Worm (Caenorhabditis elegans) whole organism, late embryonic: ENCODE results near the gene arid-1.

Experiments
- ceh-6 ChIP-seq: fragments of 200-800 bp; sonication (Bioruptor generic); optimal IDR thresholded peaks from 2 replicates; lab custom pipeline; 2018; ENCODE audit warnings: mild to moderate bottlenecking, missing genetic modification characterization, missing compliant biosample characterization
- ets-4 ChIP-seq: sonication (generic microtip); optimal IDR thresholded peaks from 2 replicates; lab custom pipeline; 2016; ENCODE audit warnings: missing genetic modification characterization, missing compliant biosample characterization
- fkh-10 ChIP-seq: fragments of 150-350 bp; optimal IDR thresholded peaks from 2 replicates; lab custom pipeline; 2014; ENCODE audit warnings: missing biosample characterization, missing genetic modification reagents, missing genetic modification characterization
- hlh-30 ChIP-seq: sonication (generic microtip); optimal IDR thresholded peaks from 2 replicates; lab custom pipeline; 2017; ENCODE audit warnings: antibody characterized with exemption, missing genetic modification characterization, missing compliant biosample characterization; ENCODE audit not compliant: insufficient read depth
- hlh-6 ChIP-seq: sonication (generic microtip); optimal IDR thresholded peaks from 2 replicates; lab custom pipeline; 2016; ENCODE audit warnings: missing genotype, missing genetic modification characterization, missing compliant biosample characterization
- mec-3 ChIP-seq: sonication (generic microtip); optimal IDR thresholded peaks from 2 replicates; lab custom pipeline; 2016; ENCODE audit warnings: borderline replicate concordance, missing genetic modification characterization, missing compliant biosample characterization
- nfya-1 ChIP-seq: sonication (generic microtip); optimal IDR thresholded peaks from 2 replicates; lab custom pipeline; 2017; ENCODE audit warnings: missing genetic modification characterization, mild to moderate bottlenecking, missing compliant biosample characterization, antibody characterized with exemption, moderate library complexity
- pax-1 ChIP-seq: fragments of 150-350 bp; optimal IDR thresholded peaks from 2 replicates; lab custom pipeline; 2014; ENCODE audit warnings: missing biosample characterization, missing genetic modification characterization
- syd-9 ChIP-seq: sonication (generic microtip); optimal IDR thresholded peaks from 2 replicates; lab custom pipeline; 2016; ENCODE audit warnings: mild to moderate bottlenecking, missing genetic modification characterization, moderate library complexity, missing compliant biosample characterization
- unc-55 ChIP-seq: sonication (generic microtip); optimal IDR thresholded peaks from 2 replicates; lab custom pipeline; 2017; ENCODE audit warnings: missing biosample characterization, missing genetic modification reagents, missing genetic modification characterization

- TF ChIP-seq hlh-6 (tag; lab: Kevin White, UChicago) (no peak), ceh-6 (GFP tag; lab: Kevin White, UChicago) (no peak), syd-9 (tag; lab: Kevin White, UChicago) (no peak), hlh-30 (tag; lab: Kevin White, UChicago) (no peak), fkh-10 (GFP tag; lab: Kevin White, UChicago) (no peak), pax-1 (tag; lab: Kevin White, UChicago) (no peak), ets-4 (tag; lab: Kevin White, UChicago) (no peak), mec-3 (tag; lab: Kevin White, UChicago) (no peak), unc-55 (GFP tag; lab: Kevin White, UChicago) (no peak), nfya-1 (tag; lab: Kevin White, UChicago) (no peak)
Observed at ce11 chrV:201300-201699, 15.3 kb downstream of the arid-1 start, which contains the start of gene trpp-1.
